Worm (Caenorhabditis elegans) whole organism, L1 larva: ENCODE results near the gene srh-220.

Source experiments
- C04F5.9 ChIP-seq: sonication (generic microtip); optimal IDR thresholded peaks from 2 replicates; lab custom pipeline; 2016; ENCODE audit warnings: missing genetic modification characterization, missing compliant biosample characterization
- C16A3.4 ChIP-seq: fragments of 150-350 bp; optimal IDR thresholded peaks from 2 replicates; lab custom pipeline; 2014; ENCODE audit warnings: missing biosample characterization, missing genetic modification characterization
- C34B4.2 ChIP-seq: sonication (generic microtip); optimal IDR thresholded peaks from 2 replicates; lab custom pipeline; 2017; ENCODE audit warnings: mild to moderate bottlenecking, missing genetic modification characterization, missing compliant biosample characterization
- F16B12.6 ChIP-seq: fragments of 150-350 bp; optimal IDR thresholded peaks from 2 replicates; lab custom pipeline; 2014; ENCODE audit warnings: missing biosample characterization, missing genetic modification characterization
- Y116A8C.19 ChIP-seq: sonication (generic microtip); optimal IDR thresholded peaks from 2 replicates; lab custom pipeline; 2016; ENCODE audit warnings: missing compliant biosample characterization, missing genetic modification characterization, borderline replicate concordance
- aha-1 ChIP-seq: fragments of 150-350 bp; optimal IDR thresholded peaks from 2 replicates; lab custom pipeline; 2014; ENCODE audit warnings: missing biosample characterization, missing genetic modification characterization
- aly-2 ChIP-seq: fragments of 150-350 bp; optimal IDR thresholded peaks from 2 replicates; lab custom pipeline; 2014; ENCODE audit warnings: missing biosample characterization, missing genetic modification characterization
- blmp-1 ChIP-seq: fragments of 150-350 bp; optimal IDR thresholded peaks from 2 replicates; lab custom pipeline; 2014; ENCODE audit warnings: missing biosample characterization, missing genetic modification characterization
- ceh-82 ChIP-seq, 3 experiments: fragments of 150-350 bp in 1 of 3; sonication (generic microtip) in 2 of 3; optimal IDR thresholded peaks; 2 replicates each; lab custom pipeline; 2014 to 2017; ENCODE audit warnings: missing biosample characterization in 3 of 3, missing genetic modification characterization in 3 of 3
- ceh-90 ChIP-seq: sonication (generic microtip); optimal IDR thresholded peaks from 2 replicates; lab custom pipeline; 2016; ENCODE audit warnings: missing genetic modification characterization, missing compliant biosample characterization
- dpl-1 ChIP-seq, 3 experiments: fragments of 150-350 bp in 2 of 3; sonication (generic microtip) in 1 of 3; optimal IDR thresholded peaks; 2 replicates each; lab custom pipeline; 2014 to 2017; ENCODE audit warnings: missing biosample characterization in 3 of 3, missing genetic modification characterization in 3 of 3, missing genetic modification reagents in 3 of 3
- dsc-1 ChIP-seq: sonication (generic microtip); optimal IDR thresholded peaks from 2 replicates; lab custom pipeline; 2016; ENCODE audit warnings: mild to moderate bottlenecking, missing genetic modification characterization, missing compliant biosample characterization
- efl-1 ChIP-seq, 4 experiments: fragments of 150-350 bp; optimal IDR thresholded peaks in 3 of 4; peaks in 1 of 4; 1 replicate in 1 of 4; 2 replicates in 3 of 4; lab custom pipeline; 2014; ENCODE audit warnings: missing biosample characterization in 2 of 4, missing genetic modification characterization in 2 of 4, missing genetic modification reagents in 2 of 4
- egl-27 ChIP-seq, 2 experiments: fragments of 150-350 bp in 1 of 2; sonication (generic microtip); optimal IDR thresholded peaks; 3 replicates each; lab custom pipeline; 2017 to 2018; ENCODE audit warnings: missing biosample characterization in 2 of 2, missing genetic modification characterization in 2 of 2, missing genetic modification reagents in 2 of 2
- fkh-4 ChIP-seq: sonication (generic microtip); optimal IDR thresholded peaks from 2 replicates; lab custom pipeline; 2016; ENCODE audit warnings: missing compliant biosample characterization, missing genetic modification characterization, borderline replicate concordance
- fos-1 ChIP-seq: fragments of 150-350 bp; optimal IDR thresholded peaks from 2 replicates; lab custom pipeline; 2014; ENCODE audit warnings: missing biosample characterization, missing genetic modification characterization
- hlh-17 ChIP-seq: fragments of 200-800 bp; sonication (Bioruptor generic); optimal IDR thresholded peaks from 2 replicates; lab custom pipeline; 2018; ENCODE audit warnings: missing genetic modification characterization, mild to moderate bottlenecking, missing compliant biosample characterization, moderate library complexity, borderline replicate concordance
- hpl-2 ChIP-seq: fragments of 150-350 bp; optimal IDR thresholded peaks from 2 replicates; lab custom pipeline; 2014; ENCODE audit warnings: missing biosample characterization, missing genetic modification reagents, missing genetic modification characterization
- isw-1 ChIP-seq: fragments of 200-800 bp; sonication (Bioruptor generic); IDR thresholded peaks from 2 replicates; pipeline ENCODE4 v1.3.6; 2022; ENCODE audit warnings: missing genetic modification characterization, missing compliant biosample characterization
- lin-13 ChIP-seq: fragments of 150-350 bp; optimal IDR thresholded peaks from 2 replicates; lab custom pipeline; 2014; ENCODE audit warnings: missing biosample characterization, missing genetic modification reagents, missing genetic modification characterization
- lin-14 ChIP-seq: fragments of 200-800 bp; sonication (Bioruptor generic); optimal IDR thresholded peaks from 2 replicates; lab custom pipeline; 2018; ENCODE audit warnings: mild to moderate bottlenecking, missing genetic modification characterization, moderate library complexity, missing compliant biosample characterization
- lin-35 ChIP-seq, 2 experiments: fragments of 150-350 bp; optimal IDR thresholded peaks; 2 replicates each; lab custom pipeline; 2014; ENCODE audit warnings: missing biosample characterization in 2 of 2, missing genetic modification characterization in 2 of 2, missing genetic modification reagents in 2 of 2
- lir-3 ChIP-seq: sonication (generic microtip); optimal IDR thresholded peaks from 2 replicates; lab custom pipeline; 2016; ENCODE audit warnings: mild to moderate bottlenecking, missing genetic modification characterization, moderate library complexity, missing compliant biosample characterization; ENCODE audit not compliant: poor library complexity
- mab-9 ChIP-seq: fragments of 200-800 bp; sonication (Bioruptor generic); IDR thresholded peaks from 2 replicates; pipeline ENCODE4 v1.3.6; 2022; ENCODE audit warnings: missing genetic modification reagents, missing genetic modification characterization, missing compliant biosample characterization
- mdl-1 ChIP-seq, 2 experiments: fragments of 150-350 bp; optimal IDR thresholded peaks; 2 replicates each; lab custom pipeline; 2014 to 2017; ENCODE audit warnings: missing biosample characterization in 2 of 2, missing genetic modification characterization in 2 of 2, inconsistent platforms in 1 of 2
- mep-1 ChIP-seq: fragments of 150-350 bp; optimal IDR thresholded peaks from 2 replicates; lab custom pipeline; 2014; ENCODE audit warnings: missing biosample characterization, missing genetic modification characterization
- nhr-20 ChIP-seq: sonication (generic microtip); optimal IDR thresholded peaks from 2 replicates; lab custom pipeline; 2016; ENCODE audit warnings: mild to moderate bottlenecking, missing genetic modification characterization, missing compliant biosample characterization
- nhr-28 ChIP-seq: fragments of 150-350 bp; optimal IDR thresholded peaks from 2 replicates; lab custom pipeline; 2014; ENCODE audit warnings: missing biosample characterization, missing genetic modification characterization
- nhr-47 ChIP-seq: sonication (generic microtip); optimal IDR thresholded peaks from 2 replicates; lab custom pipeline; 2016; ENCODE audit warnings: mild to moderate bottlenecking, missing genetic modification characterization, moderate library complexity, missing compliant biosample characterization
- nhr-71 ChIP-seq: sonication (generic microtip); optimal IDR thresholded peaks from 2 replicates; lab custom pipeline; 2016; ENCODE audit warnings: mild to moderate bottlenecking, missing genetic modification characterization, moderate library complexity, missing compliant biosample characterization
- nhr-76 ChIP-seq: sonication (generic microtip); optimal IDR thresholded peaks from 2 replicates; lab custom pipeline; 2017; ENCODE audit warnings: missing biosample characterization, missing genetic modification characterization
- nhr-85 ChIP-seq: sonication (generic microtip); peaks from one replicate; lab custom pipeline; 2016; ENCODE audit warnings: missing genetic modification characterization, inconsistent platforms, missing compliant biosample characterization
- nhr-90 ChIP-seq: sonication (generic microtip); optimal IDR thresholded peaks from 2 replicates; lab custom pipeline; 2016; ENCODE audit warnings: mild to moderate bottlenecking, missing genetic modification characterization, missing compliant biosample characterization; ENCODE audit not compliant: poor library complexity
- pag-3 ChIP-seq: sonication (generic microtip); optimal IDR thresholded peaks from 2 replicates; lab custom pipeline; 2017; ENCODE audit warnings: missing genetic modification characterization, mild to moderate bottlenecking, missing compliant biosample characterization, antibody characterized with exemption, borderline replicate concordance; ENCODE audit not compliant: insufficient read depth
- snpc-4 ChIP-seq: fragments of 150-350 bp; optimal IDR thresholded peaks from 2 replicates; lab custom pipeline; 2014; ENCODE audit warnings: missing biosample characterization, missing genetic modification characterization
- snu-23 ChIP-seq: sonication (generic microtip); optimal IDR thresholded peaks from 2 replicates; lab custom pipeline; 2016; ENCODE audit warnings: missing genetic modification characterization, missing compliant biosample characterization
- sox-4 ChIP-seq: sonication (generic microtip); optimal IDR thresholded peaks from 2 replicates; lab custom pipeline; 2016; ENCODE audit warnings: missing genetic modification characterization, missing compliant biosample characterization
- sup-37 ChIP-seq: fragments of 200-800 bp; sonication (Bioruptor generic); optimal IDR thresholded peaks from 2 replicates; lab custom pipeline; 2018; ENCODE audit warnings: mild to moderate bottlenecking, missing genetic modification characterization, missing compliant biosample characterization
- swsn-7 ChIP-seq: sonication (generic microtip); optimal IDR thresholded peaks from 2 replicates; lab custom pipeline; 2016; ENCODE audit warnings: missing genetic modification characterization, missing compliant biosample characterization
- unc-130 ChIP-seq: fragments of 150-350 bp; optimal IDR thresholded peaks from 2 replicates; lab custom pipeline; 2017; ENCODE audit warnings: missing biosample characterization, missing genetic modification characterization, inconsistent platforms
- unc-30 ChIP-seq: sonication (generic microtip); optimal IDR thresholded peaks from 2 replicates; lab custom pipeline; 2017; ENCODE audit warnings: missing biosample characterization, missing genetic modification characterization
- unc-98 ChIP-seq: fragments of 200-800 bp; sonication (Bioruptor generic); IDR thresholded peaks from 2 replicates; pipeline ENCODE4 v1.3.6; 2022; ENCODE audit warnings: missing genetic modification characterization, missing compliant biosample characterization
- xbp-1 ChIP-seq: sonication (generic microtip); optimal IDR thresholded peaks from 2 replicates; lab custom pipeline; 2016; ENCODE audit warnings: missing genetic modification characterization, missing compliant biosample characterization
- zag-1 ChIP-seq: fragments of 150-350 bp; optimal IDR thresholded peaks from 2 replicates; lab custom pipeline; 2014; ENCODE audit warnings: missing biosample characterization, missing genetic modification characterization
- zip-4 ChIP-seq: fragments of 200-800 bp; sonication (Bioruptor generic); optimal IDR thresholded peaks from 2 replicates; lab custom pipeline; 2018; ENCODE audit warnings: mild to moderate bottlenecking, missing genetic modification characterization, moderate library complexity, missing compliant biosample characterization
- ztf-11 ChIP-seq, 2 experiments: sonication (generic microtip); optimal IDR thresholded peaks; 2 replicates each; lab custom pipeline; 2016 to 2017; ENCODE audit warnings: missing genetic modification characterization in 2 of 2, missing biosample characterization in 1 of 2, missing compliant biosample characterization in 1 of 2
- ztf-4 ChIP-seq: fragments of 150-350 bp; optimal IDR thresholded peaks from 2 replicates; lab custom pipeline; 2014; ENCODE audit warnings: missing biosample characterization, missing genetic modification characterization

The srh-220 gene

DNA sequence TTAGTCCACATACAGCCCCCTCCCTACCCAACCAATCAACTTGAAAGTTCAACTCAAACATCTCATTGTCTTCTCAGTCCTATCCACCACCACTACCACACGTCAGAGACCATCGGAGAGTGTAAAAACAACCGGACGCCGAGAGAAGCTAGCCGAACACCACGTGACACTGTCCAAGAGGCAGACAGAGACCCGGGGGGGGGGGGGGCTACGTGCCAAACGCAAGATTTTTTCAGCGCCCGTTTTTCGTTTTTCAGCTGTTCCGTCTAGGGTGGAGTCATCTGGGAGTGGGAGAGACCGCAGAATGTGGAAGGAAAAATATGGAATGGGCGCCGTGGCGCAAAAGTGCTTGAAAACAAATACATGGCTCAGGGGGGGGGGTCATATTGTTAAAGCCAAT lies 48.1 kb upstream of the srh-220 start (continued):
- TF ChIP-seq Y116A8C.19 (tag; lab: Kevin White, UChicago): no peak
- no peak for TF ChIP-seq nhr-28
- TF ChIP-seq mep-1: peak; percentile 65
- no peak for TF ChIP-seq ceh-90
- TF ChIP-seq dsc-1: peak; percentile 30
- peak in 1 of 3 experiments; percentile 38 for TF ChIP-seq ceh-82 (tag; optimal IDR thresholded peaks at IDR 0.05; lab: Kevin White, UChicago)
- no peak for TF ChIP-seq pag-3
- TF ChIP-seq xbp-1 (tag; lab: Kevin White, UChicago): peak; percentile 14
- peak; percentile 86 for TF ChIP-seq nhr-85 (tag; lab: Kevin White, UChicago)
- TF ChIP-seq lin-14 (GFP tag; lab: Kevin White, UChicago): peak; percentile 87
- no peak for TF ChIP-seq hpl-2 (GFP tag; lab: Kevin White, UChicago)
- peak; percentile 44 for TF ChIP-seq swsn-7 (tag; lab: Kevin White, UChicago)
- peak in 1 of 2 experiments; percentile 54 for TF ChIP-seq lin-35 (GFP tag; optimal IDR thresholded peaks at IDR 0.05; lab: Kevin White, UChicago)
- no peak for TF ChIP-seq unc-30
- TF ChIP-seq lir-3 (tag; lab: Kevin White, UChicago): peak; percentile 0
- no peak; the same call in 1 of the 2 replicates for TF ChIP-seq unc-98
- TF ChIP-seq efl-1 (optimal IDR thresholded peaks at IDR 0.05; lab: Kevin White, UChicago): peak; percentile 1 to 14
- TF ChIP-seq efl-1 (GFP tag; optimal IDR thresholded peaks at IDR 0.05 in 1 of 2; lab: Kevin White, UChicago): peak; percentile 25 to 91
- TF ChIP-seq ztf-4 (tag; lab: Kevin White, UChicago): peak; percentile 53
- peak; percentile 45 for TF ChIP-seq snu-23
- TF ChIP-seq, all 84 proteins: peak for 31

DNA sequence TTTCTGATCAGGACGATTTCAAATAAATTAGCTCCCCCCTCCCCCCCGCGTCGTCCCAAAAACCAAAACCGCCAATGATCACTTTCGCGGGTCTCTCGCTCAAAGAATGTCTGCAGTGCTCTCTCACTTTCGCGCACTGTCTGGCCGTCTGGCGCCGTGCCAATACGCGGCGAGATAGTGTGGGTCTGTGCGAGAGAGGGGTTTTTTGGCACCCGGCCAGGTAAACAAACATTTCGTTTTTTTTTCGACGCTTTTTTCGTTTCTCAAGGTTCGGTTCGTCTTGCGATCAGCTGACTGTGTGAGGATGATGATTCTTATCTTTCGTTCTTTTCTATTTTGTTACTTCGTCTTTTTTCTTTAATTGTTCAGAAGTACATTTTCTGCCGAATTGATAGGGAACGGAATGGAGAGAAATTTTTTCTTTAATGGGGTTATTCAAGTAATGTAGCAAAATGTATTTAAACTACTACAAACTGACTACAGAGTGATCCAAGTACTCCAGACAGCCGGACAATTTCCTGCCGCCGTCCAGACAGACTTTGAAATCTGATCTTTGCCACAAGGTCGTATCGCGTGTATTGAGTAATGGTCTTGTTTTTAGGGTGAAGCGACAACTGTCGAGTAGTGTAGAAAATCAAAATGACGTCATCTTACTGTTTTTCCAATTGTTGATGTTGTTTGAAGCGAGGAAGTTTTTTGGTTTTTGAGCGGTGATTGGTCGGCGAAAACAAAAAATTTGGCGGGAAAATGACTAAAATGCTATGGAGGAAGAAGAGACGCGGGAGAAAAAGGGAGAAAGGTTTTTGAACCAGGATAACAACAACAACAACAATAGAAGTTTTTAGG lies 46.6 kb upstream of the srh-220 start:
- TF ChIP-seq fos-1 (tag; lab: Kevin White, UChicago): no peak
- no peak for TF ChIP-seq ceh-90
- no peak for TF ChIP-seq zip-4
- TF ChIP-seq dpl-1 (GFP tag; optimal IDR thresholded peaks at IDR 0.05; lab: Kevin White, UChicago): peak; percentile 42 to 67 (median 60)
- no peak for TF ChIP-seq C34B4.2
- no peak for TF ChIP-seq fkh-4 (tag; lab: Kevin White, UChicago)
- peak; percentile 29 to 77 (median 67) for TF ChIP-seq ceh-82 (tag; optimal IDR thresholded peaks at IDR 0.05; lab: Kevin White, UChicago)
- TF ChIP-seq egl-27 (tag; optimal IDR thresholded peaks at IDR 0.05; lab: Kevin White, UChicago): no peak
- TF ChIP-seq lin-13 (GFP tag; lab: Kevin White, UChicago): peak; percentile 76
- TF ChIP-seq nhr-85 (tag; lab: Kevin White, UChicago): peak; percentile 96
- peak; percentile 44 for TF ChIP-seq xbp-1 (tag; lab: Kevin White, UChicago)
- TF ChIP-seq mdl-1 (tag; optimal IDR thresholded peaks at IDR 0.05; lab: Kevin White, UChicago): peak in 1 of 2 experiments; percentile 94
- no peak for TF ChIP-seq unc-30
- TF ChIP-seq snpc-4 (tag; lab: Kevin White, UChicago): no peak
- TF ChIP-seq aly-2 (tag; lab: Kevin White, UChicago): no peak
- TF ChIP-seq nhr-90: peak; percentile 38
- no peak for TF ChIP-seq F16B12.6
- peak; percentile 86 for TF ChIP-seq nhr-20
- peak; percentile 77 for TF ChIP-seq nhr-47
- TF ChIP-seq C04F5.9 (tag; lab: Kevin White, UChicago): no peak
- peak; percentile 48 to 79 for TF ChIP-seq lin-35 (GFP tag; optimal IDR thresholded peaks at IDR 0.05; lab: Kevin White, UChicago)
- peak; percentile 85 for TF ChIP-seq nhr-71 (tag; lab: Kevin White, UChicago)
- TF ChIP-seq blmp-1 (tag; lab: Kevin White, UChicago): peak; percentile 82
- peak; percentile 7 for TF ChIP-seq aha-1 (tag; lab: Kevin White, UChicago)
- 0 out of 2 replicates have a peak, but pooled peaks have one; percentile 5 for TF ChIP-seq isw-1
- no peak for TF ChIP-seq hlh-17 (GFP tag; lab: Kevin White, UChicago)
- TF ChIP-seq nhr-28: no peak
- TF ChIP-seq zag-1 (tag; lab: Kevin White, UChicago): no peak
- no peak for TF ChIP-seq sox-4 (tag; lab: Kevin White, UChicago)
- peak; percentile 50 for TF ChIP-seq sup-37 (GFP tag; lab: Kevin White, UChicago)
- TF ChIP-seq nhr-76 (tag; lab: Kevin White, UChicago): no peak
- peak in 1 of 2 experiments; percentile 35 for TF ChIP-seq ztf-11 (tag; optimal IDR thresholded peaks at IDR 0.05; lab: Kevin White, UChicago)
- TF ChIP-seq unc-130 (tag; lab: Kevin White, UChicago): peak; percentile 78
- peak; percentile 0 for TF ChIP-seq ztf-4 (tag; lab: Kevin White, UChicago)
- TF ChIP-seq mab-9 (GFP tag; lab: Robert Waterston, UW): no peak
- peak; percentile 52 for TF ChIP-seq dsc-1
- TF ChIP-seq Y116A8C.19 (tag; lab: Kevin White, UChicago): no peak
- peak; percentile 75 for TF ChIP-seq C16A3.4 (tag; lab: Kevin White, UChicago)
